Fruit fly (Drosophila melanogaster): ENCODE data around the gene dyw.

Gene dyw

DNA sequence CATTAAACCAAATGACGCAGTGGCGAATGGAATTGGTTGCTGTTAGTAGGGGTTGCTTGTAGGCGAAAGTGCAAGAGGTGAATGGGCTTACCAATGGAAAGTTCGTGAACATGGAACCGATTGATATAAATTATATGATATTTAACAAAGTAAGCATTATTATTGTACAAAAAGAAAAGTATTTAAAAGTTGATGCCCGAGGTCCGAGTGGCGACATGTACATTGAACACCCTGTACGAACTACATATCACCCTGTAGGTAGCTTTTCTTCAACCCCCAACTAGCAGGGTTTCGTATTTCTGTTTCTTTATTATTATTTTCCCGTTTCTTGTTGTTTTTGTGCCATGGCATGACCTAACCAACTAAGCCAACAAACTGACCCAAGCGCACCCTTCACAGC is 36.5 kb downstream of the dyw start:
- TF ChIP-seq ss (GFP tag; optimal IDR thresholded peaks at IDR 0.05) (peak in 1 of 2 experiments; percentile 18), CG6854 (GFP tag; optimal IDR thresholded peaks at IDR 0.05) (no peak), svp (GFP tag) (peak; percentile 49), CG3919 (GFP tag; optimal IDR thresholded peaks at IDR 0.05) (no peak), CG11902 (GFP tag; optimal IDR thresholded peaks at IDR 0.05) (no peak), Eip78C (GFP tag) (peak; percentile 17), Gug (GFP tag; IDR thresholded peaks at IDR 0.05) (no peak), dsx (GFP tag; optimal IDR thresholded peaks at IDR 0.05; ENCODE audit: poor library complexity, severe bottlenecking) (no peak), CG11762 (GFP tag; optimal IDR thresholded peaks at IDR 0.05; ENCODE audit: insufficient read depth) (no peak), Ets21C (GFP tag; optimal IDR thresholded peaks at IDR 0.05) (no peak)

DNA sequence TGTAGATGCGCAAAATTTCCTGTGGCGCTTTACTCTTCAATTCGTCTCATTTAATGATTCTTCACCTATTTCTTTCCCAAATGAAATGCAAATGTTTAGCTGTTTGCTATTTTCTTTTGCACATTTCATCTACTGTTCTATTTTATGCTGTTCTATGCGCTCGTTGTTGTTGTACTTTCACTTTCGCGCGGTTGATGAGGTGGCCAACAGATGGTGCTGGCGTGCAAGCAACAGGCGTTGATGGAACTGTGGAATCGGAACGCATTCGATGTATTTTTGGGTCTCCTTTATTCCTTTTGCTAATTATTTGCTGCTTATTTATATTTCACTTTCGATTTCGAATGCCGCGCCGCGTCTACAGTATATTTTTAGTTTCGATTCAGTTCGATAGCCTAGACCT is 37.7 kb downstream of the dyw start:
- TF ChIP-seq spab (GFP tag; optimal IDR thresholded peaks at IDR 0.05) = no peak
- TF ChIP-seq Hr39 (GFP tag; optimal IDR thresholded peaks at IDR 0.05) = no peak
- TF ChIP-seq dac (GFP tag; optimal IDR thresholded peaks at IDR 0.05) = no peak
- no peak for TF ChIP-seq CG4318 (GFP tag; optimal IDR thresholded peaks at IDR 0.05)
- TF ChIP-seq Blimp-1 (GFP tag; optimal IDR thresholded peaks at IDR 0.05) = peak; percentile 80
- TF ChIP-seq CG16779 (tag; optimal IDR thresholded peaks at IDR 0.05) = no peak
- no peak for TF ChIP-seq CG8632 (GFP tag; optimal IDR thresholded peaks at IDR 0.05)
- TF ChIP-seq CG6163 (GFP tag; IDR thresholded peaks at IDR 0.05) = no peak
- TF ChIP-seq CG6276 (GFP tag; optimal IDR thresholded peaks at IDR 0.05) = no peak
- no peak for TF ChIP-seq pdm3 (GFP tag; optimal IDR thresholded peaks at IDR 0.05)
- TF ChIP-seq CG8119 (GFP tag; IDR thresholded peaks at IDR 0.05) = no peak
- TF ChIP-seq Ets96B (tag; optimal IDR thresholded peaks at IDR 0.05) = no peak
- TF ChIP-seq Eip78C (GFP tag) = peak; percentile 5
- TF ChIP-seq Lpt (GFP tag; optimal IDR thresholded peaks at IDR 0.05) = no peak
- no peak for TF ChIP-seq CG7368 (GFP tag; optimal IDR thresholded peaks at IDR 0.05)
- TF ChIP-seq net (GFP tag; optimal IDR thresholded peaks at IDR 0.05) = no peak
- no peak for TF ChIP-seq CG6808 (GFP tag; optimal IDR thresholded peaks at IDR 0.05)
- no peak for TF ChIP-seq CG10631 (GFP tag; optimal IDR thresholded peaks at IDR 0.05)

DNA sequence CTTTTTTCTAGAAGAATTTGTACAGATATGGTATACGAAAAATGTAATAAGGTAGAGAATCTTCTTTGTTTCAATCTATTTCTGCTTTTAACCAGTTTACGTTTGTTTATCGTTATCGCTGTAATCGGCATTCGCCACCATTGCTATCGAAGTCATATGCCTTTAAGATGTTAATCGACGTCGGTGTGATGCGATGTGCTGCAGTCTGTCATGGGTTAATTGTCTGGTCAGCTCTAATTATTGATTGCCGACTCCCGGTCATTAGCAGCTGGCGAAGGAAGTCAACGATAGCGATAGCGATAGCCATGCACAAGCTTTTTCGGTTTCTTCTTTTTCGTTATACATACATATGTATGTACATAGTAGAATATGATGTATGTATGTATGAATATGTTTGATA is 38.2 kb downstream of the dyw start:
- TF ChIP-seq CG16779 (tag; optimal IDR thresholded peaks at IDR 0.05) (no peak), CG6792 (GFP tag; optimal IDR thresholded peaks at IDR 0.05) (no peak), Ets21C (GFP tag; optimal IDR thresholded peaks at IDR 0.05) (no peak), svp (GFP tag) (peak; percentile 83), Eip75B (GFP tag; optimal IDR thresholded peaks at IDR 0.05) (no peak)

DNA sequence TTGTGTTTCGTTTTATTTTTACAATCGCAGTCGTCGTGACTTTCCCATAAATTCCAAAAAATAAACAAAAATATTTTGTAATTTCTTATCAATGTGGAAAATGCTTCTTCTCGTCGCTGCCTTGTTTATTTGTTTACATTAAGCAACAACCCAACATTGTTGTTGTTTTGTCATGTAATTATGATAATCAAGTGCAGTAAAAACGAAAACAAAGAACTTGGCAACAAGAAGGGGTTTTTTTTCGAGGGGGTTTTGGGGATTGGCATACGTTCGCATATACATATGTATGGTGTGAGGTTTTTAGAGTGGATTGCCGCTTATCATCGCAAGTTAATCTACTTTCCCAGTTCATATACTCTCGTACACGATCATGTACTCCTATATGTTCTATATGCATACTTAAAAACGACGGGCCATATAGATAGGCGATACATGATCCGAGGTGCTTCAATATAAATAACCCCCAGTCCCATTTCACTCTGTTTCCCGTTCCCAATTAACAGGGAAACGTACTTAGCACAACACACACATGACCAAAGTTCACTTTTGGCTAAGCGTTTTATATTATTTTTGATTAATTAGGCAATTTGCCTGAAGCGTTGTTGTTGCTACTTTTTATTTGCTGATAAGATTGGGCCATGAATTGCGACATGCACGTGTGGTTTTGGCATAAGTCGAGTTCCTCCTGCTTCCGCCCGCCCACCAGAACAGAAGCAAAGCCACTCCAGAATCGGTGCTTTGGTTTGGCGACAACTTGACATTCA is 40.0 kb downstream of the dyw start:
- TF ChIP-seq pdm3 (GFP tag; optimal IDR thresholded peaks at IDR 0.05) (no peak), fkh (GFP tag; optimal IDR thresholded peaks at IDR 0.05) (peak; percentile 74), Blimp-1 (GFP tag; optimal IDR thresholded peaks at IDR 0.05) (no peak), CG11294 (GFP tag; IDR thresholded peaks at IDR 0.05) (no peak), achi (GFP tag; optimal IDR thresholded peaks at IDR 0.05) (no peak), dsx (GFP tag; optimal IDR thresholded peaks at IDR 0.05; ENCODE audit: poor library complexity, severe bottlenecking) (peak; percentile 50), CG31627 (GFP tag; optimal IDR thresholded peaks at IDR 0.05) (no peak), Eip93F (GFP tag; optimal IDR thresholded peaks at IDR 0.05) (peak; percentile 61), Met (GFP tag; optimal IDR thresholded peaks at IDR 0.05) (no peak), Sox14 (GFP tag; optimal IDR thresholded peaks at IDR 0.05) (peak; percentile 52), CG3919 (GFP tag; optimal IDR thresholded peaks at IDR 0.05) (no peak), CG8319 (GFP tag; optimal IDR thresholded peaks at IDR 0.05) (no peak), Eip78C (GFP tag) (peak; percentile 50), Sox102F (GFP tag; optimal IDR thresholded peaks at IDR 0.05) (peak; percentile 1), CG9139 (GFP tag; optimal IDR thresholded peaks at IDR 0.05) (peak; percentile 5), CG11902 (GFP tag; optimal IDR thresholded peaks at IDR 0.05) (no peak), CG6163 (GFP tag; IDR thresholded peaks at IDR 0.05) (no peak), ss (GFP tag; optimal IDR thresholded peaks at IDR 0.05) (peak; percentile 36 to 37), CG4318 (GFP tag; optimal IDR thresholded peaks at IDR 0.05) (no peak), CG3032 (tag; optimal IDR thresholded peaks at IDR 0.05) (no peak), CG34406 (GFP tag; optimal IDR thresholded peaks at IDR 0.05) (no peak), vri (GFP tag; optimal IDR thresholded peaks at IDR 0.05) (peak; percentile 78), CG6276 (GFP tag; optimal IDR thresholded peaks at IDR 0.05) (no peak), CG10669 (GFP tag; optimal IDR thresholded peaks at IDR 0.05) (no peak), cyc (GFP tag; optimal IDR thresholded peaks at IDR 0.05) (no peak), CG8632 (GFP tag; optimal IDR thresholded peaks at IDR 0.05) (peak; percentile 2), CG11762 (GFP tag; optimal IDR thresholded peaks at IDR 0.05; ENCODE audit: insufficient read depth) (no peak), svp (GFP tag) (peak; percentile 90)

Data from whole organism, prepupa.